Worm (Caenorhabditis elegans) whole organism, midembryonic: ENCODE results near the gene R13A1.3.

Experiments
- T22C8.4 ChIP-seq: fragments of 200-800 bp; sonication (Bioruptor generic); IDR thresholded peaks from 2 replicates; pipeline ENCODE4 v1.3.6; 2022; ENCODE audit warnings: missing genetic modification characterization, missing compliant biosample characterization
- cog-1 ChIP-seq: sonication (generic microtip); optimal IDR thresholded peaks from 2 replicates; lab custom pipeline; 2016; ENCODE audit warnings: missing genetic modification characterization, missing compliant biosample characterization
- flt-1 ChIP-seq: fragments of 200-800 bp; sonication (Bioruptor generic); IDR thresholded peaks from 2 replicates; pipeline ENCODE4 v1.3.6; 2022; ENCODE audit warnings: missing genetic modification characterization, missing compliant biosample characterization
- klf-2 ChIP-seq: fragments of 200-800 bp; sonication (Bioruptor generic); conservative IDR thresholded peaks from 2 replicates; pipeline ENCODE4 v1.3.6; 2022; ENCODE audit warnings: missing genetic modification reagents, missing genetic modification characterization, missing compliant biosample characterization
- med-1 ChIP-seq: sonication (generic microtip); optimal IDR thresholded peaks from 2 replicates; lab custom pipeline; 2017; ENCODE audit warnings: missing genetic modification characterization, mild to moderate bottlenecking, missing compliant biosample characterization, antibody characterized with exemption, missing genetic modification reagents; ENCODE audit not compliant: insufficient read depth
- ref-1 ChIP-seq: fragments of 200-800 bp; sonication (Bioruptor generic); conservative IDR thresholded peaks from 2 replicates; pipeline ENCODE4 v1.3.6; 2022; ENCODE audit warnings: missing genetic modification reagents, missing genetic modification characterization, missing compliant biosample characterization
- tab-1 ChIP-seq: fragments of 200-800 bp; sonication (Bioruptor generic); IDR thresholded peaks from 2 replicates; pipeline ENCODE4 v1.3.6; 2022; ENCODE audit warnings: missing genetic modification characterization, missing compliant biosample characterization
- ztf-23 ChIP-seq: fragments of 200-800 bp; sonication (Bioruptor generic); IDR thresholded peaks from 2 replicates; pipeline ENCODE4 v1.3.6; 2022; ENCODE audit warnings: missing genetic modification reagents, missing genetic modification characterization, missing compliant biosample characterization
- ztf-29 ChIP-seq: fragments of 200-800 bp; sonication (Bioruptor generic); IDR thresholded peaks from 2 replicates; pipeline ENCODE4 v1.3.6; 2022; ENCODE audit warnings: missing genetic modification reagents, missing genetic modification characterization, missing compliant biosample characterization

R13A1.3 gene

ce11 chrIV:7203696-7204095 is at the start of gene R13A1.3:
TSS of gene R13A1.3 (plus strand) at chrIV:7203996.
- TF ChIP-seq cog-1 (tag; lab: Kevin White, UChicago) (no peak), ztf-23 (GFP tag; lab: Robert Waterston, UW) (no peak), flt-1 (GFP tag; lab: Robert Waterston, UW) (no peak), ztf-29 (GFP tag; lab: Robert Waterston, UW) (no peak), klf-2 (GFP tag; lab: Robert Waterston, UW) (no peak), T22C8.4 (GFP tag; lab: Robert Waterston, UW) (no peak), tab-1 (GFP tag; lab: Robert Waterston, UW) (no peak)

- TF ChIP-seq flt-1 (GFP tag; lab: Robert Waterston, UW): no peak
- TF ChIP-seq ref-1: no peak
- TF ChIP-seq ztf-29 (GFP tag; lab: Robert Waterston, UW): no peak
- TF ChIP-seq tab-1 (GFP tag; lab: Robert Waterston, UW): no peak
- no peak for TF ChIP-seq T22C8.4 (GFP tag; lab: Robert Waterston, UW)
- TF ChIP-seq med-1: no peak
- TF ChIP-seq ztf-23 (GFP tag; lab: Robert Waterston, UW): no peak
- TF ChIP-seq cog-1 (tag; lab: Kevin White, UChicago): no peak
- no peak for TF ChIP-seq klf-2 (GFP tag; lab: Robert Waterston, UW)
Measured at ce11 chrIV:7154356-7154755, 49.4 kb upstream of the R13A1.3 start, which contains the start of gene C34D4.2. TSS of gene C34D4.2 (plus strand) at chrIV:7154656.

- TF ChIP-seq ztf-29 (GFP tag; lab: Robert Waterston, UW) (no peak), T22C8.4 (GFP tag; lab: Robert Waterston, UW) (no peak), klf-2 (GFP tag; lab: Robert Waterston, UW) (no peak), tab-1 (GFP tag; lab: Robert Waterston, UW) (no peak), ref-1 (no peak), flt-1 (GFP tag; lab: Robert Waterston, UW) (no peak), cog-1 (tag; lab: Kevin White, UChicago) (no peak), med-1 (no peak), ztf-23 (GFP tag; lab: Robert Waterston, UW) (no peak)
Measured at ce11 chrIV:7156356-7156755, 47.4 kb upstream of the R13A1.3 start, which contains the start of gene maph-9. TSS of gene maph-9 (plus strand) at chrIV:7156628.

ce11 chrIV:7158161-7158560 is 45.6 kb upstream of the R13A1.3 start:
- no peak for TF ChIP-seq med-1
- TF ChIP-seq klf-2 (GFP tag; lab: Robert Waterston, UW): no peak
- TF ChIP-seq ztf-29 (GFP tag; lab: Robert Waterston, UW): no peak
- no peak for TF ChIP-seq cog-1 (tag; lab: Kevin White, UChicago)
- TF ChIP-seq flt-1 (GFP tag; lab: Robert Waterston, UW): no peak
- TF ChIP-seq tab-1 (GFP tag; lab: Robert Waterston, UW): no peak
- no peak for TF ChIP-seq T22C8.4 (GFP tag; lab: Robert Waterston, UW)
- TF ChIP-seq ref-1: no peak
- TF ChIP-seq ztf-23 (GFP tag; lab: Robert Waterston, UW): no peak

- TF ChIP-seq flt-1 (GFP tag; lab: Robert Waterston, UW): no peak
- no peak for TF ChIP-seq ztf-23 (GFP tag; lab: Robert Waterston, UW)
- TF ChIP-seq ztf-29 (GFP tag; lab: Robert Waterston, UW): no peak
- no peak for TF ChIP-seq ref-1
- no peak for TF ChIP-seq cog-1 (tag; lab: Kevin White, UChicago)
- TF ChIP-seq T22C8.4 (GFP tag; lab: Robert Waterston, UW): no peak
- no peak for TF ChIP-seq klf-2 (GFP tag; lab: Robert Waterston, UW)
- TF ChIP-seq tab-1 (GFP tag; lab: Robert Waterston, UW): no peak
- no peak for TF ChIP-seq med-1
Measured at ce11 chrIV:7159586-7159985, 44.2 kb upstream of the R13A1.3 start.

ce11 chrIV:7165723-7166122 is 38.1 kb upstream of the R13A1.3 start, which contains the start of gene rpc-1:
TSS of gene rpc-1 (minus strand) at chrIV:7165748.
- TF ChIP-seq med-1 (no peak), ref-1 (no peak), cog-1 (tag; lab: Kevin White, UChicago) (no peak), flt-1 (GFP tag; lab: Robert Waterston, UW) (no peak), ztf-29 (GFP tag; lab: Robert Waterston, UW) (no peak), ztf-23 (GFP tag; lab: Robert Waterston, UW) (no peak), tab-1 (GFP tag; lab: Robert Waterston, UW) (no peak), T22C8.4 (GFP tag; lab: Robert Waterston, UW) (no peak), klf-2 (GFP tag; lab: Robert Waterston, UW) (no peak)

- TF ChIP-seq tab-1 (GFP tag; lab: Robert Waterston, UW) (no peak), ztf-23 (GFP tag; lab: Robert Waterston, UW) (no peak), klf-2 (GFP tag; lab: Robert Waterston, UW) (no peak), ref-1 (no peak), ztf-29 (GFP tag; lab: Robert Waterston, UW) (no peak), flt-1 (GFP tag; lab: Robert Waterston, UW) (no peak), cog-1 (tag; lab: Kevin White, UChicago) (no peak)
Measured at ce11 chrIV:7166553-7166952, 37.2 kb upstream of the R13A1.3 start, which contains the start of gene C42D4.18. TSS of gene C42D4.18 (plus strand) at chrIV:7166783.

- TF ChIP-seq tab-1 (GFP tag; lab: Robert Waterston, UW): no peak
- TF ChIP-seq ztf-29 (GFP tag; lab: Robert Waterston, UW): no peak
- TF ChIP-seq ref-1: no peak
- no peak for TF ChIP-seq flt-1 (GFP tag; lab: Robert Waterston, UW)
- TF ChIP-seq med-1: no peak
- TF ChIP-seq T22C8.4 (GFP tag; lab: Robert Waterston, UW): no peak
- no peak for TF ChIP-seq ztf-23 (GFP tag; lab: Robert Waterston, UW)
- TF ChIP-seq cog-1 (tag; lab: Kevin White, UChicago): no peak
- no peak for TF ChIP-seq klf-2 (GFP tag; lab: Robert Waterston, UW)
Measured at ce11 chrIV:7167983-7168760, 35.6 kb upstream of the R13A1.3 start, which contains the start of gene skr-16. TSS of gene skr-16 (plus strand) at chrIV:7168710.

- TF ChIP-seq cog-1 (tag; lab: Kevin White, UChicago): no peak
Measured at ce11 chrIV:7171222-7171621, 32.6 kb upstream of the R13A1.3 start, which contains the start of gene str-220. TSS of gene str-220 (minus strand) at chrIV:7171322.
